Fruit fly (Drosophila melanogaster) whole organism, embryonic: ENCODE results near the gene CG3222.

ENCODE experiments used
- BEAF-32 ChIP-seq: fragments of 200-800 bp; sonication (Bioruptor generic); optimal IDR thresholded peaks from 3 replicates; lab custom pipeline; 2017; ENCODE audit warnings: missing biosample characterization, missing genetic modification characterization, mild to moderate bottlenecking, moderate library complexity, missing genetic modification reagents
- CG1024 ChIP-seq: fragments of 200-800 bp; sonication (Bioruptor generic); IDR thresholded peaks from 2 replicates; pipeline ENCODE4 v1.3.6; 2022; ENCODE audit warnings: missing biosample characterization, missing genetic modification characterization
- CG10366 ChIP-seq: fragments of 200-800 bp; sonication (Bioruptor generic); IDR thresholded peaks from 2 replicates; pipeline ENCODE4 v1.3.6; 2022; ENCODE audit warnings: missing biosample characterization, missing genetic modification characterization
- CG11085 ChIP-seq: fragments of 200-800 bp; sonication (Bioruptor generic); IDR thresholded peaks from 2 replicates; pipeline ENCODE4 v1.3.6; 2022; ENCODE audit warnings: missing biosample characterization, missing genetic modification characterization
- CG11723 ChIP-seq: fragments of 200-800 bp; sonication (Bioruptor generic); optimal IDR thresholded peaks from 2 replicates; lab custom pipeline; 2017; ENCODE audit warnings: missing biosample characterization, mild to moderate bottlenecking, missing genetic modification characterization
- CG13624 ChIP-seq: fragments of 200-800 bp; sonication (Bioruptor generic); optimal IDR thresholded peaks from 2 replicates; lab custom pipeline; 2016; ENCODE audit warnings: missing biosample characterization, missing genetic modification characterization
- CG15601 ChIP-seq: fragments of 200-800 bp; sonication (Bioruptor generic); optimal IDR thresholded peaks from 3 replicates; lab custom pipeline; 2019; ENCODE audit warnings: missing biosample characterization, mild to moderate bottlenecking, missing genetic modification characterization, moderate library complexity
- CG1647 ChIP-seq: fragments of 200-800 bp; sonication (Bioruptor generic); optimal IDR thresholded peaks from 3 replicates; lab custom pipeline; 2016; ENCODE audit warnings: missing biosample characterization, missing genetic modification characterization
- CG17612 ChIP-seq: fragments of 200-800 bp; sonication (Bioruptor generic); IDR thresholded peaks from 2 replicates; pipeline ENCODE4 v1.3.6; 2022; ENCODE audit warnings: missing biosample characterization, missing genetic modification characterization
- CG17829 ChIP-seq: fragments of 200-800 bp; optimal IDR thresholded peaks from 2 replicates; lab custom pipeline; 2019; ENCODE audit warnings: missing biosample characterization, mild to moderate bottlenecking, missing genetic modification characterization, moderate library complexity
- CG1792 ChIP-seq: fragments of 200-800 bp; sonication (Bioruptor generic); optimal IDR thresholded peaks from 2 replicates; lab custom pipeline; 2016; ENCODE audit warnings: missing biosample characterization, missing genetic modification characterization
- CG32532 ChIP-seq: fragments of 200-800 bp; sonication (Bioruptor generic); IDR thresholded peaks from 2 replicates; pipeline ENCODE4 v1.3.6; 2022; ENCODE audit warnings: missing biosample characterization, missing genetic modification characterization
- CG34376 ChIP-seq: fragments of 200-800 bp; sonication (Bioruptor generic); optimal IDR thresholded peaks from 2 replicates; lab custom pipeline; 2018; ENCODE audit warnings: missing biosample characterization, mild to moderate bottlenecking, missing genetic modification characterization
- CG34422 ChIP-seq: fragments of 200-800 bp; sonication (Bioruptor generic); IDR thresholded peaks from 3 replicates; pipeline ENCODE4 v1.3.6; 2022; ENCODE audit warnings: missing biosample characterization, missing genetic modification characterization
- CG4820 ChIP-seq: fragments of 200-800 bp; sonication (Bioruptor generic); optimal IDR thresholded peaks from 3 replicates; lab custom pipeline; 2016; ENCODE audit warnings: missing biosample characterization, missing genetic modification characterization
- CG6254 ChIP-seq: fragments of 200-800 bp; sonication (Bioruptor generic); optimal IDR thresholded peaks from 3 replicates; lab custom pipeline; 2017; ENCODE audit warnings: mild to moderate bottlenecking, missing biosample characterization, missing genetic modification reagents, missing genetic modification characterization
- CG7839 ChIP-seq: fragments of 200-800 bp; sonication (Bioruptor generic); optimal IDR thresholded peaks from 3 replicates; lab custom pipeline; 2018; ENCODE audit warnings: missing biosample characterization, mild to moderate bottlenecking, missing genetic modification characterization, moderate library complexity
- CG8290 ChIP-seq, 3 experiments: fragments of 200-800 bp; sonication (Bioruptor generic); optimal IDR thresholded peaks; 2 replicates each; lab custom pipeline; 2016 to 2019; ENCODE audit warnings: missing biosample characterization in 3 of 3, missing genetic modification characterization in 3 of 3, mild to moderate bottlenecking in 2 of 3, moderate library complexity in 1 of 3
- CG9609 ChIP-seq: fragments of 200-800 bp; sonication (Bioruptor generic); optimal IDR thresholded peaks from 3 replicates; lab custom pipeline; 2016; ENCODE audit warnings: missing biosample characterization, missing genetic modification characterization
- CTCF ChIP-seq: fragments of 200-800 bp; sonication (Bioruptor generic); optimal IDR thresholded peaks from 2 replicates; lab custom pipeline; 2017; ENCODE audit warnings: missing biosample characterization, mild to moderate bottlenecking, missing genetic modification characterization, moderate library complexity
- Dfd ChIP-seq, 2 experiments: fragments of >200 bp; optimal IDR thresholded peaks; 2 replicates each; lab custom pipeline; 2017; ENCODE audit warnings: missing biosample characterization in 2 of 2, missing genetic modification characterization in 2 of 2
- Dref ChIP-seq: fragments of 200-800 bp; sonication (Bioruptor generic); IDR thresholded peaks from 2 replicates; pipeline ENCODE4 v1.3.6; 2022; ENCODE audit warnings: missing biosample characterization, missing genetic modification characterization
- Drgx ChIP-seq: fragments of 200-800 bp; sonication (Bioruptor generic); IDR thresholded peaks from 2 replicates; pipeline ENCODE4 v1.3.6; 2022; ENCODE audit warnings: missing biosample characterization, missing genetic modification characterization
- Ets65A ChIP-seq: fragments of 200-800 bp; sonication (Bioruptor generic); peaks from one replicate; lab custom pipeline; 2016; ENCODE audit warnings: missing biosample characterization, missing genetic modification characterization
- HLHmδ ChIP-seq: fragments of 200-800 bp; sonication (Bioruptor generic); optimal IDR thresholded peaks from 2 replicates; lab custom pipeline; 2018; ENCODE audit warnings: missing biosample characterization, mild to moderate bottlenecking, missing genetic modification characterization, moderate library complexity
- Kr ChIP-seq: fragments of 200-800 bp; sonication (Bioruptor generic); optimal IDR thresholded peaks from 2 replicates; lab custom pipeline; 2017; ENCODE audit warnings: missing biosample characterization, mild to moderate bottlenecking, missing genetic modification characterization
- Med ChIP-seq: fragments of 200-800 bp; sonication (Bioruptor generic); peaks from one replicate; lab custom pipeline; 2016; ENCODE audit warnings: missing biosample characterization, missing genetic modification characterization, mild to moderate bottlenecking, inconsistent platforms, moderate library complexity
- NC2α ChIP-seq: fragments of 200-800 bp; sonication (Bioruptor generic); optimal IDR thresholded peaks from 2 replicates; lab custom pipeline; 2016; ENCODE audit warnings: missing biosample characterization, missing genetic modification characterization
- NK7.1 ChIP-seq: fragments of 200-800 bp; sonication (Bioruptor generic); optimal IDR thresholded peaks from 3 replicates; lab custom pipeline; 2016; ENCODE audit warnings: missing biosample characterization, missing genetic modification characterization
- NfI ChIP-seq: fragments of 200-800 bp; sonication (Bioruptor generic); optimal IDR thresholded peaks from 3 replicates; lab custom pipeline; 2018; ENCODE audit warnings: missing biosample characterization, mild to moderate bottlenecking, missing genetic modification characterization, moderate library complexity
- Pdp1 ChIP-seq, 2 experiments: fragments of 200-800 bp; sonication (Bioruptor generic); optimal IDR thresholded peaks; 3 replicates each; lab custom pipeline; 2016; ENCODE audit warnings: missing biosample characterization in 2 of 2, missing genetic modification characterization in 2 of 2, mild to moderate bottlenecking in 1 of 2, moderate library complexity in 1 of 2
- Sox102F ChIP-seq: fragments of 200-800 bp; sonication (Bioruptor generic); optimal IDR thresholded peaks from 2 replicates; lab custom pipeline; 2018; ENCODE audit warnings: missing biosample characterization, mild to moderate bottlenecking, missing genetic modification characterization, moderate library complexity
- Taf1 ChIP-seq: fragments of 200-800 bp; sonication (Bioruptor generic); IDR thresholded peaks from 2 replicates; pipeline ENCODE4 v1.3.6; 2022; ENCODE audit warnings: missing biosample characterization, missing genetic modification characterization
- Trl ChIP-seq, 3 experiments: fragments of >200 bp in 2 of 3; fragments of 200-800 bp in 1 of 3; sonication (Bioruptor generic) in 1 of 3; optimal IDR thresholded peaks; 2 replicates in 1 of 3; 3 replicates in 2 of 3; lab custom pipeline; 2016 to 2017; ENCODE audit warnings: missing biosample characterization in 1 of 3, missing genetic modification characterization in 1 of 3
- YL-1 ChIP-seq: fragments of 200-800 bp; sonication (Bioruptor generic); optimal IDR thresholded peaks from 3 replicates; lab custom pipeline; 2017; ENCODE audit warnings: missing biosample characterization, mild to moderate bottlenecking, missing genetic modification characterization
- ato ChIP-seq: fragments of 200-800 bp; sonication (Bioruptor generic); IDR thresholded peaks from 2 replicates; pipeline ENCODE4 v1.3.6; 2022; ENCODE audit warnings: missing biosample characterization, missing genetic modification characterization; ENCODE audit not compliant: partially characterized antibody
- cg ChIP-seq: fragments of 200-800 bp; sonication (Bioruptor generic); optimal IDR thresholded peaks from 3 replicates; lab custom pipeline; 2019; ENCODE audit warnings: missing biosample characterization, mild to moderate bottlenecking, missing genetic modification characterization, moderate library complexity
- chinmo ChIP-seq: fragments of 200-800 bp; sonication (Bioruptor generic); IDR thresholded peaks from 4 replicates; pipeline ENCODE4 v1.3.6; 2022; ENCODE audit warnings: missing biosample characterization, missing genetic modification characterization; ENCODE audit not compliant: partially characterized antibody
- dmrt11E ChIP-seq: fragments of 200-800 bp; sonication (Bioruptor generic); optimal IDR thresholded peaks from 3 replicates; lab custom pipeline; 2018; ENCODE audit warnings: missing biosample characterization, mild to moderate bottlenecking, missing genetic modification characterization, moderate library complexity
- klu ChIP-seq: fragments of 200-800 bp; sonication (Bioruptor generic); IDR thresholded peaks from 2 replicates; pipeline ENCODE4 v1.3.6; 2022; ENCODE audit warnings: missing biosample characterization, missing genetic modification characterization
- run ChIP-seq: fragments of 200-800 bp; sonication (Bioruptor generic); optimal IDR thresholded peaks from 3 replicates; lab custom pipeline; 2018; ENCODE audit warnings: missing biosample characterization, mild to moderate bottlenecking, missing genetic modification characterization
- sd ChIP-seq: fragments of 200-800 bp; sonication (Bioruptor generic); optimal IDR thresholded peaks from 3 replicates; lab custom pipeline; 2018; ENCODE audit warnings: missing biosample characterization, mild to moderate bottlenecking, missing genetic modification characterization, moderate library complexity
- sens-2 ChIP-seq: fragments of 200-800 bp; sonication (Bioruptor generic); IDR thresholded peaks from 2 replicates; pipeline ENCODE4 v1.3.6; 2022; ENCODE audit warnings: missing biosample characterization, missing genetic modification characterization
- sima ChIP-seq: fragments of 200-800 bp; sonication (Bioruptor generic); optimal IDR thresholded peaks from 2 replicates; lab custom pipeline; 2016; ENCODE audit warnings: missing biosample characterization, missing genetic modification characterization

The CG3222 gene

dm6 chr3L:9569849-9570248, 28.9 kb upstream of the CG3222 start:
- TF ChIP-seq Ets65A (peak; percentile 41), Drgx (GFP tag; lab: Robert Waterston, UW) (0 out of 2 replicates have a peak, but pooled peaks have one; percentile 40), Dref (GFP tag; lab: Robert Waterston, UW) (no peak)

dm6 chr3L:9571629-9572028, 27.2 kb upstream of the CG3222 start:
- TF ChIP-seq Pdp1 (GFP tag; optimal IDR thresholded peaks at IDR 0.05; lab: Kevin White, UChicago) (peak in 1 of 2 experiments; percentile 16), Trl (optimal IDR thresholded peaks at IDR 0.05; lab: Kevin White, UChicago) (peak in 1 of 2 experiments; percentile 34), Trl (GFP tag; optimal IDR thresholded peaks at IDR 0.05; lab: Kevin White, UChicago) (no peak), CG8290 (GFP tag; optimal IDR thresholded peaks at IDR 0.05; lab: Kevin White, UChicago) (no peak), CG8290 (tag; optimal IDR thresholded peaks at IDR 0.05; lab: Kevin White, UChicago) (peak in 1 of 2 experiments; percentile 14), CTCF (GFP tag; lab: Kevin White, UChicago) (peak; percentile 35), CG6254 (GFP tag; lab: Kevin White, UChicago) (no peak), cg (GFP tag; lab: Kevin White, UChicago) (peak; percentile 52), chinmo (GFP tag; lab: Robert Waterston, UW) (0 out of 4 replicates have a peak, but pooled peaks have one; percentile 45), BEAF-32 (no peak), Med (GFP tag; lab: Kevin White, UChicago) (peak; percentile 31), sd (tag; lab: Kevin White, UChicago) (peak; percentile 69)

dm6 chr3L:9583388-9583787, 15.4 kb upstream of the CG3222 start:
- peak; percentile 72 for TF ChIP-seq Med (GFP tag; lab: Kevin White, UChicago)
- TF ChIP-seq klu (GFP tag; lab: Robert Waterston, UW): no peak
- no peak for TF ChIP-seq CG34422
- no peak for TF ChIP-seq CG11723
- TF ChIP-seq NC2α (GFP tag; lab: Kevin White, UChicago): no peak
- no peak for TF ChIP-seq sima
- TF ChIP-seq CG13624 (GFP tag; lab: Kevin White, UChicago): no peak
- TF ChIP-seq CG10366: no peak
- no peak for TF ChIP-seq NK7.1 (GFP tag; lab: Kevin White, UChicago)
- TF ChIP-seq Pdp1 (GFP tag; optimal IDR thresholded peaks at IDR 0.05; lab: Kevin White, UChicago): peak in 1 of 2 experiments; percentile 69

- TF ChIP-seq NfI (GFP tag; lab: Kevin White, UChicago) (no peak), HLHmδ (GFP tag; lab: Kevin White, UChicago) (no peak), CG34376 (no peak), CG17612 (GFP tag; lab: Robert Waterston, UW) (no peak), Sox102F (GFP tag; lab: Kevin White, UChicago) (no peak), sens-2 (GFP tag; lab: Robert Waterston, UW) (no peak), run (tag; lab: Kevin White, UChicago) (no peak)
These were observed 1.3 kb upstream of the CG3222 start, which contains the start of gene Tmc for dm6 chr3L:9597464-9597863. Tmc (plus strand) TSS chr3L:9597764.

dm6 chr3L:9601225-9601624, 2.4 kb downstream of the CG3222 start, which contains the start of the genes CG3088 and CG3306:
CG3088 (minus strand) TSS chr3L:9601325.
CG3306 (plus strand) TSS chr3L:9601523.
- TF ChIP-seq Dfd (GFP tag; optimal IDR thresholded peaks at IDR 0.05; lab: Kevin White, UChicago) (no peak), CG11085 (GFP tag; lab: Robert Waterston, UW) (no peak), Kr (GFP tag; lab: Kevin White, UChicago) (no peak), dmrt11E (tag; lab: Kevin White, UChicago) (no peak), CG9609 (GFP tag; lab: Kevin White, UChicago) (no peak), CG7839 (tag; lab: Kevin White, UChicago) (no peak), ato (GFP tag; lab: Robert Waterston, UW) (no peak), CG15601 (tag; lab: Kevin White, UChicago) (no peak), CG1024 (GFP tag; lab: Robert Waterston, UW) (no peak), CG32532 (GFP tag; lab: Robert Waterston, UW) (no peak), CG4820 (GFP tag; lab: Kevin White, UChicago) (no peak), Taf1 (no peak), CG17829 (tag; lab: Kevin White, UChicago) (no peak), YL-1 (no peak), CG1647 (GFP tag; lab: Kevin White, UChicago) (no peak), CG1792 (GFP tag; lab: Kevin White, UChicago) (no peak)
